Worm (Caenorhabditis elegans) whole organism, young adult: ENCODE data around the gene rps-1.
A peak's percentile ranks its signal among the peaks of the same experiment; 100 is the strongest.

Experiments used
- B0035.1 ChIP-seq: sonication (generic microtip); optimal IDR thresholded peaks from 2 replicates; lab custom pipeline; 2016; ENCODE audit warnings: missing genetic modification characterization, mild to moderate bottlenecking, missing compliant biosample characterization, missing genotype, missing genetic modification reagents
- B0261.1 ChIP-seq: sonication (generic microtip); optimal IDR thresholded peaks from 2 replicates; lab custom pipeline; 2016; ENCODE audit warnings: mild to moderate bottlenecking, missing genetic modification characterization, moderate library complexity, missing compliant biosample characterization
- C06A6.2 ChIP-seq: fragments of 200-800 bp; sonication (Bioruptor generic); conservative IDR thresholded peaks from 2 replicates; pipeline ENCODE4 v1.3.6; 2022; ENCODE audit warnings: missing genetic modification characterization, missing compliant biosample characterization
- F22D6.2 ChIP-seq: sonication (generic microtip); optimal IDR thresholded peaks from 2 replicates; lab custom pipeline; 2016; ENCODE audit warnings: mild to moderate bottlenecking, missing genetic modification characterization, missing compliant biosample characterization
- F39B2.1 ChIP-seq: fragments of 200-800 bp; sonication (Bioruptor generic); IDR thresholded peaks from 2 replicates; pipeline ENCODE4 v1.3.6; 2022; ENCODE audit warnings: missing genetic modification reagents, missing genetic modification characterization, missing compliant biosample characterization
- F49E8.2 ChIP-seq: sonication (generic microtip); optimal IDR thresholded peaks from 3 replicates; lab custom pipeline; 2017; ENCODE audit warnings: missing genetic modification characterization, mild to moderate bottlenecking, missing compliant biosample characterization, antibody characterized with exemption, moderate library complexity; ENCODE audit not compliant: insufficient read depth
- F55B11.4 ChIP-seq: sonication (generic microtip); optimal IDR thresholded peaks from 2 replicates; lab custom pipeline; 2016; ENCODE audit warnings: missing compliant biosample characterization, missing genetic modification characterization, borderline replicate concordance; ENCODE audit not compliant: insufficient read depth
- F57A8.1 ChIP-seq: fragments of 200-800 bp; sonication (Bioruptor generic); optimal IDR thresholded peaks from 2 replicates; lab custom pipeline; 2018; ENCODE audit warnings: mild to moderate bottlenecking, missing genetic modification characterization, moderate library complexity, missing compliant biosample characterization
- F57C9.4 ChIP-seq: sonication (generic microtip); optimal IDR thresholded peaks from 2 replicates; lab custom pipeline; 2017; ENCODE audit warnings: mild to moderate bottlenecking, missing genetic modification characterization, missing compliant biosample characterization
- K12H6.12 ChIP-seq: fragments of 200-800 bp; sonication (Bioruptor generic); optimal IDR thresholded peaks from 2 replicates; lab custom pipeline; 2018; ENCODE audit warnings: mild to moderate bottlenecking, missing genetic modification characterization, missing compliant biosample characterization
- T07F8.4 ChIP-seq: sonication (generic microtip); optimal IDR thresholded peaks from 2 replicates; lab custom pipeline; 2016; ENCODE audit warnings: mild to moderate bottlenecking, missing genetic modification characterization, moderate library complexity, missing compliant biosample characterization
- Y79H2A.3 ChIP-seq: fragments of 200-800 bp; sonication (Bioruptor generic); conservative IDR thresholded peaks from 2 replicates; pipeline ENCODE4 v1.3.6; 2022; ENCODE audit warnings: missing genetic modification reagents, missing genetic modification characterization, missing compliant biosample characterization
- akir-1 ChIP-seq: fragments of 200-800 bp; sonication (Bioruptor generic); optimal IDR thresholded peaks from 2 replicates; lab custom pipeline; 2018; ENCODE audit warnings: mild to moderate bottlenecking, missing genetic modification characterization, moderate library complexity, missing compliant biosample characterization
- atf-7 ChIP-seq: sonication (generic microtip); optimal IDR thresholded peaks from 2 replicates; lab custom pipeline; 2017; ENCODE audit warnings: mild to moderate bottlenecking, missing genetic modification characterization, missing compliant biosample characterization
- attf-3 ChIP-seq: fragments of 200-800 bp; sonication (Bioruptor generic); conservative IDR thresholded peaks from 2 replicates; pipeline ENCODE4 v1.3.6; 2022; ENCODE audit warnings: missing genetic modification reagents, missing genetic modification characterization, missing compliant biosample characterization
- attf-6 ChIP-seq: fragments of 200-800 bp; sonication (Bioruptor generic); IDR thresholded peaks from 2 replicates; pipeline ENCODE4 v1.3.6; 2022; ENCODE audit warnings: missing genetic modification reagents, missing genetic modification characterization, missing compliant biosample characterization
- cebp-1 ChIP-seq, 2 experiments: fragments of 200-800 bp in 1 of 2; sonication (Bioruptor generic) in 1 of 2; sonication (generic microtip) in 1 of 2; IDR thresholded peaks in 1 of 2; optimal IDR thresholded peaks in 1 of 2; 2 replicates each; pipeline versions ENCODE4 v1.3.6 to Lab custom; 2017 to 2022; ENCODE audit warnings: missing compliant biosample characterization in 2 of 2, missing genetic modification characterization in 2 of 2, mild to moderate bottlenecking in 1 of 2, missing genetic modification reagents in 1 of 2, moderate library complexity in 1 of 2
- cebp-2 ChIP-seq: fragments of 200-800 bp; sonication (Bioruptor generic); IDR thresholded peaks from 2 replicates; pipeline ENCODE4 v1.3.6; 2022; ENCODE audit warnings: missing genetic modification characterization, missing compliant biosample characterization
- ceh-40 ChIP-seq: fragments of 200-800 bp; sonication (Bioruptor generic); IDR thresholded peaks from 2 replicates; pipeline ENCODE4 v1.3.6; 2022; ENCODE audit warnings: missing genetic modification characterization, missing compliant biosample characterization
- ceh-91 ChIP-seq: fragments of 200-800 bp; sonication (Bioruptor generic); IDR thresholded peaks from 2 replicates; pipeline ENCODE4 v1.3.6; 2022; ENCODE audit warnings: missing genetic modification reagents, missing genetic modification characterization, missing compliant biosample characterization
- egrh-3 ChIP-seq: fragments of 200-800 bp; sonication (Bioruptor generic); IDR thresholded peaks from 2 replicates; pipeline ENCODE4 v1.3.6; 2022; ENCODE audit warnings: missing genetic modification reagents, missing genetic modification characterization, missing compliant biosample characterization
- ets-4 ChIP-seq: fragments of 200-800 bp; sonication (Bioruptor generic); optimal IDR thresholded peaks from 2 replicates; lab custom pipeline; 2018; ENCODE audit warnings: mild to moderate bottlenecking, missing genetic modification characterization, missing compliant biosample characterization
- hlh-12 ChIP-seq: sonication (generic microtip); optimal IDR thresholded peaks from 2 replicates; lab custom pipeline; 2016; ENCODE audit warnings: missing genetic modification characterization, missing compliant biosample characterization
- hmg-1.2 ChIP-seq: fragments of 200-800 bp; sonication (Bioruptor generic); IDR thresholded peaks from 2 replicates; pipeline ENCODE4 v1.3.6; 2022; ENCODE audit warnings: missing genetic modification reagents, missing genetic modification characterization, missing compliant biosample characterization
- lag-1 ChIP-seq: fragments of 200-800 bp; sonication (Bioruptor generic); IDR thresholded peaks from 2 replicates; pipeline ENCODE4 v1.3.6; 2022; ENCODE audit warnings: missing genetic modification reagents, missing genetic modification characterization, missing compliant biosample characterization
- let-526 ChIP-seq: fragments of 200-800 bp; sonication (Bioruptor generic); IDR thresholded peaks from 2 replicates; pipeline ENCODE4 v1.3.6; 2022; ENCODE audit warnings: missing genetic modification reagents, missing genetic modification characterization, missing compliant biosample characterization
- lin-26 ChIP-seq: fragments of 200-800 bp; sonication (Bioruptor generic); IDR thresholded peaks from 2 replicates; pipeline ENCODE4 v1.3.6; 2022; ENCODE audit warnings: missing genetic modification reagents, missing genetic modification characterization, missing compliant biosample characterization
- lsy-27 ChIP-seq: sonication (generic microtip); optimal IDR thresholded peaks from 2 replicates; lab custom pipeline; 2017; ENCODE audit warnings: missing genetic modification characterization, mild to moderate bottlenecking, missing compliant biosample characterization, antibody characterized with exemption, missing genotype, borderline replicate concordance; ENCODE audit not compliant: insufficient read depth
- madf-8 ChIP-seq: fragments of 200-800 bp; sonication (Bioruptor generic); conservative IDR thresholded peaks from 2 replicates; pipeline ENCODE4 v1.3.6; 2022; ENCODE audit warnings: missing genetic modification reagents, missing genetic modification characterization, missing compliant biosample characterization
- mes-4 ChIP-seq: sonication (generic microtip); optimal IDR thresholded peaks from 2 replicates; lab custom pipeline; 2016; ENCODE audit warnings: missing genotype, missing genetic modification characterization, missing compliant biosample characterization
- nfyb-1 ChIP-seq: fragments of 200-800 bp; sonication (Bioruptor generic); IDR thresholded peaks from 2 replicates; pipeline ENCODE4 v1.3.6; 2022; ENCODE audit warnings: missing genetic modification reagents, missing genetic modification characterization, missing compliant biosample characterization
- nhr-120 ChIP-seq: fragments of 200-800 bp; sonication (Bioruptor generic); IDR thresholded peaks from 2 replicates; pipeline ENCODE4 v1.3.6; 2022; ENCODE audit warnings: missing genetic modification characterization, missing compliant biosample characterization
- nhr-179 ChIP-seq: sonication (generic microtip); optimal IDR thresholded peaks from 2 replicates; lab custom pipeline; 2016; ENCODE audit warnings: mild to moderate bottlenecking, missing genetic modification characterization, missing compliant biosample characterization
- nhr-27 ChIP-seq: fragments of 200-800 bp; sonication (Bioruptor generic); optimal IDR thresholded peaks from 2 replicates; lab custom pipeline; 2018; ENCODE audit warnings: mild to moderate bottlenecking, missing genetic modification characterization, moderate library complexity, missing compliant biosample characterization
- nhr-80 ChIP-seq: sonication (generic microtip); optimal IDR thresholded peaks from 2 replicates; lab custom pipeline; 2016; ENCODE audit warnings: missing genetic modification characterization, missing compliant biosample characterization
- nhr-90 ChIP-seq: sonication (generic microtip); optimal IDR thresholded peaks from 2 replicates; lab custom pipeline; 2016; ENCODE audit warnings: missing genotype, mild to moderate bottlenecking, missing genetic modification characterization, missing compliant biosample characterization
- repo-1 ChIP-seq: sonication (generic microtip); optimal IDR thresholded peaks from 2 replicates; lab custom pipeline; 2017; ENCODE audit warnings: mild to moderate bottlenecking, missing genetic modification characterization, missing compliant biosample characterization
- sdz-38 ChIP-seq: sonication (generic microtip); optimal IDR thresholded peaks from 2 replicates; lab custom pipeline; 2016; ENCODE audit warnings: missing genotype, missing genetic modification characterization, missing compliant biosample characterization
- snpc-1.1 ChIP-seq: sonication (generic microtip); optimal IDR thresholded peaks from 2 replicates; lab custom pipeline; 2017; ENCODE audit warnings: missing genetic modification characterization, mild to moderate bottlenecking, missing compliant biosample characterization, antibody characterized with exemption, moderate library complexity, missing genotype, missing genetic modification reagents; ENCODE audit not compliant: insufficient read depth
- snpc-1.3 ChIP-seq: sonication (generic microtip); optimal IDR thresholded peaks from 2 replicates; lab custom pipeline; 2017; ENCODE audit warnings: missing genetic modification characterization, mild to moderate bottlenecking, missing compliant biosample characterization, antibody characterized with exemption, moderate library complexity, missing genotype, missing genetic modification reagents; ENCODE audit not compliant: insufficient read depth
- snpc-3.4 ChIP-seq: sonication (generic microtip); optimal IDR thresholded peaks from 2 replicates; lab custom pipeline; 2017; ENCODE audit warnings: missing genetic modification characterization, mild to moderate bottlenecking, missing compliant biosample characterization, antibody characterized with exemption, moderate library complexity, missing genotype, missing genetic modification reagents
- sptf-2 ChIP-seq: fragments of 200-800 bp; sonication (Bioruptor generic); optimal IDR thresholded peaks from 2 replicates; lab custom pipeline; 2018; ENCODE audit warnings: mild to moderate bottlenecking, missing genetic modification characterization, missing compliant biosample characterization
- tbp1 ChIP-seq: fragments of 200-800 bp; sonication (Bioruptor generic); optimal IDR thresholded peaks from 2 replicates; lab custom pipeline; 2018; ENCODE audit warnings: mild to moderate bottlenecking, missing genetic modification characterization, missing compliant biosample characterization
- tbx-9 ChIP-seq: sonication (generic microtip); optimal IDR thresholded peaks from 2 replicates; lab custom pipeline; 2016; ENCODE audit warnings: borderline replicate concordance, missing genetic modification characterization, inconsistent platforms, missing compliant biosample characterization
- unc-130 ChIP-seq: sonication (generic microtip); optimal IDR thresholded peaks from 2 replicates; lab custom pipeline; 2016; ENCODE audit warnings: missing genetic modification reagents, missing genetic modification characterization, missing compliant biosample characterization
- ztf-25 ChIP-seq: fragments of 200-800 bp; sonication (Bioruptor generic); IDR thresholded peaks from 2 replicates; pipeline ENCODE4 v1.3.6; 2022; ENCODE audit warnings: missing genetic modification reagents, missing genetic modification characterization, missing compliant biosample characterization
- ztf-26 ChIP-seq: sonication (generic microtip); optimal IDR thresholded peaks from 2 replicates; lab custom pipeline; 2017; ENCODE audit warnings: missing genetic modification characterization, missing compliant biosample characterization
- ztf-6 ChIP-seq: fragments of 200-800 bp; sonication (Bioruptor generic); IDR thresholded peaks from 2 replicates; pipeline ENCODE4 v1.3.6; 2022; ENCODE audit warnings: missing genetic modification reagents, missing genetic modification characterization, missing compliant biosample characterization

rps-1 gene

ce11 chrIII:4434294-4434781 lies 41.4 kb upstream of the rps-1 start, which contains the start of gene C28A5.1 (continued):
- TF ChIP-seq nhr-179 (tag; lab: Kevin White, UChicago): no peak
- TF ChIP-seq cebp-1 (GFP tag; IDR thresholded peaks at IDR 0.05; lab: Robert Waterston, UW): no peak
- no peak for TF ChIP-seq cebp-1 (tag; optimal IDR thresholded peaks at IDR 0.05; lab: Kevin White, UChicago)
- TF ChIP-seq sdz-38 (tag; lab: Kevin White, UChicago): no peak
- TF ChIP-seq cebp-2 (GFP tag; lab: Robert Waterston, UW): no peak
- no peak for TF ChIP-seq nfyb-1 (GFP tag; lab: Robert Waterston, UW)
- peak; percentile 79 for TF ChIP-seq unc-130 (GFP tag; lab: Kevin White, UChicago)
- TF ChIP-seq tbx-9 (tag; lab: Kevin White, UChicago): no peak
- TF ChIP-seq ceh-91: peak; percentile 77
- no peak for TF ChIP-seq K12H6.12 (tag; lab: Kevin White, UChicago)
- no peak for TF ChIP-seq F57A8.1 (GFP tag; lab: Kevin White, UChicago)
- no peak for TF ChIP-seq lag-1
- TF ChIP-seq let-526 (GFP tag; lab: Robert Waterston, UW): no peak
- TF ChIP-seq attf-6 (GFP tag; lab: Robert Waterston, UW): no peak
- TF ChIP-seq ceh-40 (GFP tag; lab: Robert Waterston, UW): no peak
- no peak for TF ChIP-seq T07F8.4
- TF ChIP-seq madf-8 (GFP tag; lab: Robert Waterston, UW): peak; percentile 96
- TF ChIP-seq F55B11.4 (tag; lab: Kevin White, UChicago): no peak
- TF ChIP-seq B0035.1: no peak
- no peak for TF ChIP-seq C06A6.2 (GFP tag; lab: Robert Waterston, UW)
- TF ChIP-seq B0261.1 (tag; lab: Kevin White, UChicago): no peak
- TF ChIP-seq mes-4 (tag; lab: Kevin White, UChicago): no peak
- no peak for TF ChIP-seq sptf-2
- TF ChIP-seq tbp1 (GFP tag; lab: Kevin White, UChicago): peak; percentile 39
- no peak for TF ChIP-seq F22D6.2 (tag; lab: Kevin White, UChicago)
- TF ChIP-seq hmg-1.2 (GFP tag; lab: Robert Waterston, UW): peak; percentile 26; the same call in 1 of the 2 replicates
- no peak for TF ChIP-seq lsy-27 (tag; lab: Kevin White, UChicago)
- peak; percentile 68 for TF ChIP-seq F49E8.2 (tag; lab: Kevin White, UChicago)
- TF ChIP-seq ztf-25 (GFP tag; lab: Robert Waterston, UW): no peak
- no peak for TF ChIP-seq F39B2.1 (GFP tag; lab: Robert Waterston, UW)
- no peak for TF ChIP-seq atf-7 (tag; lab: Kevin White, UChicago)
- no peak for TF ChIP-seq F57C9.4
- TF ChIP-seq ztf-6: no peak
- TF ChIP-seq nhr-90 (tag; lab: Kevin White, UChicago): no peak
- no peak for TF ChIP-seq nhr-120 (GFP tag; lab: Robert Waterston, UW)
- TF ChIP-seq hlh-12 (tag; lab: Kevin White, UChicago): no peak
- TF ChIP-seq ets-4: no peak
- TF ChIP-seq akir-1 (GFP tag; lab: Kevin White, UChicago): no peak
- no peak for TF ChIP-seq attf-3 (GFP tag; lab: Robert Waterston, UW)
- peak; percentile 81 for TF ChIP-seq snpc-1.3
- TF ChIP-seq Y79H2A.3 (GFP tag; lab: Robert Waterston, UW): no peak
- TF ChIP-seq egrh-3: no peak
- TF ChIP-seq lin-26 (GFP tag; lab: Robert Waterston, UW): no peak
- TF ChIP-seq ztf-26 (tag; lab: Kevin White, UChicago): no peak
- no peak for TF ChIP-seq nhr-27
- peak; percentile 48 for TF ChIP-seq snpc-1.1 (tag; lab: Kevin White, UChicago)
- no peak for TF ChIP-seq nhr-80 (tag; lab: Kevin White, UChicago)
- TF ChIP-seq snpc-3.4 (tag; lab: Kevin White, UChicago): peak; percentile 90
- TF ChIP-seq repo-1: no peak
